Fruit fly (Drosophila melanogaster): ENCODE results near the gene CG31323.

CG31323 gene

dm6 chr3R:26137189-26137588, 33.5 kb upstream of the CG31323 start (continued):
- TF ChIP-seq CG13624 (GFP tag; optimal IDR thresholded peaks at IDR 0.05) (peak; percentile 15), CG17802 (tag; optimal IDR thresholded peaks at IDR 0.05) (no peak), Bteb2 (GFP tag; optimal IDR thresholded peaks at IDR 0.05) (no peak), CG8281 (tag; optimal IDR thresholded peaks at IDR 0.05) (no peak), ttk (GFP tag; IDR thresholded peaks at IDR 0.05) (no peak), psq (GFP tag; optimal IDR thresholded peaks at IDR 0.05) (no peak), CG10654 (GFP tag; optimal IDR thresholded peaks at IDR 0.05) (no peak), CG6791 (GFP tag; IDR thresholded peaks at IDR 0.05; ENCODE audit: partially characterized antibody) (no peak), Deaf1 (tag; optimal IDR thresholded peaks at IDR 0.05) (no peak), hth (optimal IDR thresholded peaks at IDR 0.05) (no peak), CG7987 (GFP tag; optimal IDR thresholded peaks at IDR 0.05) (no peak), CkIIα-i1 (GFP tag; IDR thresholded peaks at IDR 0.05) (no peak), Hand (GFP tag; optimal IDR thresholded peaks at IDR 0.05) (no peak), CG14014 (GFP tag; IDR thresholded peaks at IDR 0.05) (no peak), CG43689 (GFP tag; IDR thresholded peaks at IDR 0.05) (no peak), CG1602 (GFP tag; optimal IDR thresholded peaks at IDR 0.05) (no peak), CG2199 (GFP tag; IDR thresholded peaks at IDR 0.05) (no peak), klu (GFP tag; IDR thresholded peaks at IDR 0.05) (no peak), pho (GFP tag; optimal IDR thresholded peaks at IDR 0.05) (no peak), Taf1 (GFP tag; IDR thresholded peaks at IDR 0.05) (no peak), CG13296 (GFP tag; optimal IDR thresholded peaks at IDR 0.05) (no peak), cg (GFP tag; optimal IDR thresholded peaks at IDR 0.05) (no peak), CG3407 (GFP tag; optimal IDR thresholded peaks at IDR 0.05) (no peak), D19B (GFP tag; optimal IDR thresholded peaks at IDR 0.05) (no peak), unpg (GFP tag; optimal IDR thresholded peaks at IDR 0.05) (no peak), gro (GFP tag; optimal IDR thresholded peaks at IDR 0.05) (peak; percentile 27), nmo (GFP tag; optimal IDR thresholded peaks at IDR 0.05) (peak; percentile 54), CrebB (tag; optimal IDR thresholded peaks at IDR 0.05) (no peak), CG2202 (tag; optimal IDR thresholded peaks at IDR 0.05) (no peak), abd-A (tag; optimal IDR thresholded peaks at IDR 0.05) (no peak), Stat92E (GFP tag; optimal IDR thresholded peaks at IDR 0.05) (no peak), Myb (GFP tag; optimal IDR thresholded peaks at IDR 0.05) (peak; percentile 94), CG18011 (GFP tag; optimal IDR thresholded peaks at IDR 0.05) (peak; percentile 97), CG1792 (GFP tag; optimal IDR thresholded peaks at IDR 0.05) (no peak), tx (GFP tag; optimal IDR thresholded peaks at IDR 0.05) (no peak), amos (GFP tag; IDR thresholded peaks at IDR 0.05; ENCODE audit: partially characterized antibody) (peak; percentile 33; the same call in 1 of the 2 replicates), CG15601 (tag; optimal IDR thresholded peaks at IDR 0.05) (no peak), CG8089 (GFP tag; optimal IDR thresholded peaks at IDR 0.05) (no peak), chn (GFP tag; optimal IDR thresholded peaks at IDR 0.05) (no peak), ato (GFP tag; IDR thresholded peaks at IDR 0.05; ENCODE audit: partially characterized antibody) (no peak), Ets65A (GFP tag) (peak; percentile 65), kay (GFP tag; optimal IDR thresholded peaks at IDR 0.05) (no peak), CG9797 (GFP tag; optimal IDR thresholded peaks at IDR 0.05) (no peak), lmd (GFP tag; IDR thresholded peaks at IDR 0.05) (peak; percentile 35; the same call in 1 of the 2 replicates), bowl (GFP tag; IDR thresholded peaks at IDR 0.05) (no peak), CG11085 (GFP tag; IDR thresholded peaks at IDR 0.05) (no peak), CG11247 (GFP tag; IDR thresholded peaks at IDR 0.05) (no peak), CG34224 (GFP tag; IDR thresholded peaks at IDR 0.05; ENCODE audit: partially characterized antibody) (peak; percentile 30; the same call in 1 of the 3 replicates), Ada2b (GFP tag; IDR thresholded peaks at IDR 0.05) (no peak), da (GFP tag; optimal IDR thresholded peaks at IDR 0.05) (no peak), CG12071 (GFP tag; optimal IDR thresholded peaks at IDR 0.05) (no peak), Bgb (GFP tag; IDR thresholded peaks at IDR 0.05; ENCODE audit: partially characterized antibody) (peak; percentile 66)
